Worm (Caenorhabditis elegans): ENCODE results near the gene Y94H6A.5.

Y94H6A.5 gene

DNA sequence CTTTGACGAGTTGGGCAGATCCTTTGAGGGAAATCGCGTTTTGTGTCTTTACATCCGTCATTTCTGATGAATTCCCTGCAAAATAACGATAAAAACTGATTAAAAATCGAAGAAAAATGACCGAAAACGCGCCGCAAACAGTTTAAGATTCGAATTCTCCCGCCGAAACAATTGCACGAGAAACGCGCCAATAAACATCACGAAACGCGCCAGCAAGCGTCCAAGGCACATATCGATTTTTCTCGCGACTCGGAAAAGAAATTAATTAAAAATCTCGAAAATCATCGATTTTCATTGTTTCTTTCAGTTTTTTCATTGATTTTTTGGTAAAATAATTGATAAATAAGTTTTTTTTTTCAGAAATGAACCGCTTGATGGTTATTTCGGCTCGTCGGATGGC is 62.8 kb downstream of the Y94H6A.5 start, which contains the start of the genes mdf-2 and nduv-3 (continued):
- peak; percentile 52 for TF ChIP-seq tbp1 (GFP tag; optimal IDR thresholded peaks at IDR 0.05)
- peak in 2 of 3 experiments; percentile 64 to 88 for TF ChIP-seq lin-35 (GFP tag; optimal IDR thresholded peaks at IDR 0.05)
- TF ChIP-seq ekl-4 (GFP tag; IDR thresholded peaks at IDR 0.05), result peak; percentile 52; the same call in 1 of the 2 replicates
- peak; percentile 46; the same call in 1 of the 2 replicates for TF ChIP-seq hmg-1.2 (GFP tag; IDR thresholded peaks at IDR 0.05)
- peak; percentile 88 for TF ChIP-seq madf-6 (GFP tag; IDR thresholded peaks at IDR 0.05)
- no peak for TF ChIP-seq F39B2.1 (GFP tag; IDR thresholded peaks at IDR 0.05)
- no peak for TF ChIP-seq F10E7.11 (tag; optimal IDR thresholded peaks at IDR 0.05)
- TF ChIP-seq C17E4.6 (GFP tag; IDR thresholded peaks at IDR 0.05), result peak; percentile 49; the same call in 1 of the 2 replicates
- TF ChIP-seq F33H1.4 (GFP tag; IDR thresholded peaks at IDR 0.05), result peak; percentile 70
- 0 out of 2 replicates have a peak, but pooled peaks have one; percentile 25 for TF ChIP-seq zfh-2 (GFP tag; conservative IDR thresholded peaks at IDR 0.05)

DNA sequence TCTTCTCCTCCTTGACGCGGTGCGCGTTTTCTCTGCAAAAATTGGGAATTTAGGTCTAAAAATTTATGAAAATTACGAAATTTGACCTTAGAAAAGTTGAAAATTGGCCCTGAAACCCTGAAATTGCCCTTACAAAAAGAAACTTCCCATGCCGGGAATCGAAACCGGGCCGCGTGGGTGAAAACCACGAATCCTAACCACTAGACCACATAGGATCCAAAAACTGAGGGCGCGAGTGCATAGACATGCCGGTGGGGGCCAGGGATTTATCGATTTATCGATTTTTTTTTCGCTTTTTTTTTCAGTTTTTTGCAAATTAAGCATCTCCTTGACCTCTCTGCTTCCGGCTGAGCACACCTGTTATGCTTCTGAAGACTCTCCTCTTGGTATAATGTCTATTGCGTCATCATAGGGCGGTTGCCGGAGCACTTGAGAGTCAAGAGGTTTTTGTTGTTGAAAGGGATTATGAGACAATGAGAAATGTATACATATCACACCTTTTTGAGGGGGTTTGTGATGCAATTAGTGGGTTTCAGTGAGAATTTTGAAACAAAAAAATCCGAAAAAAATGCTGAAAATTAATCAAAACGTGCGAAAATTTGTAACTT is 64.0 kb downstream of the Y94H6A.5 start:
- TF ChIP-seq nfyb-1 (GFP tag; IDR thresholded peaks at IDR 0.05) (peak; percentile 91), lag-1 (GFP tag; IDR thresholded peaks at IDR 0.05) (no peak), somi-1 (GFP tag; optimal IDR thresholded peaks at IDR 0.05) (no peak), nhr-27 (tag; optimal IDR thresholded peaks at IDR 0.05) (no peak), lin-54 (GFP tag; optimal IDR thresholded peaks at IDR 0.05) (peak; percentile 61), fkh-3 (tag; optimal IDR thresholded peaks at IDR 0.05) (peak; percentile 21), nfya-2 (GFP tag; IDR thresholded peaks at IDR 0.05) (no peak), xnd-1 (tag; optimal IDR thresholded peaks at IDR 0.05) (no peak), bed-1 (GFP tag; IDR thresholded peaks at IDR 0.05) (no peak), dpl-1 (GFP tag; optimal IDR thresholded peaks at IDR 0.05) (no peak), attf-5 (GFP tag; optimal IDR thresholded peaks at IDR 0.05) (peak; percentile 54), hrde-1 (tag; optimal IDR thresholded peaks at IDR 0.05; ENCODE audit: borderline replicate concordance) (no peak), ztf-25 (GFP tag; IDR thresholded peaks at IDR 0.05) (no peak), T07F8.4 (tag; optimal IDR thresholded peaks at IDR 0.05) (peak; percentile 17), tbx-9 (tag; optimal IDR thresholded peaks at IDR 0.05; ENCODE audit: borderline replicate concordance) (no peak), lin-26 (GFP tag; IDR thresholded peaks at IDR 0.05) (peak; percentile 83), F10E7.11 (tag; optimal IDR thresholded peaks at IDR 0.05) (no peak), atf-7 (tag; optimal IDR thresholded peaks at IDR 0.05) (no peak), F55B11.4 (tag; optimal IDR thresholded peaks at IDR 0.05; ENCODE audit: borderline replicate concordance, insufficient read depth) (no peak), cebp-1 (GFP tag; IDR thresholded peaks at IDR 0.05) (no peak), cebp-1 (tag; optimal IDR thresholded peaks at IDR 0.05) (peak; percentile 77), snpc-4 (GFP tag; optimal IDR thresholded peaks at IDR 0.05) (no peak), snpc-4 (tag; optimal IDR thresholded peaks at IDR 0.05) (peak in 3 of 4 experiments; percentile 9 to 54 (median 10)), ekl-4 (GFP tag; IDR thresholded peaks at IDR 0.05) (peak; percentile 65), rec-8 (tag; optimal IDR thresholded peaks at IDR 0.05) (no peak), rcor-1 (GFP tag; IDR thresholded peaks at IDR 0.05) (no peak), egrh-3 (GFP tag; IDR thresholded peaks at IDR 0.05) (no peak), hmg-1.2 (GFP tag; IDR thresholded peaks at IDR 0.05) (peak; percentile 60), ztf-28 (GFP tag; IDR thresholded peaks at IDR 0.05) (no peak), attf-3 (GFP tag; conservative IDR thresholded peaks at IDR 0.05) (peak; percentile 56; the same call in 1 of the 2 replicates), dpff-1 (tag; optimal IDR thresholded peaks at IDR 0.05) (no peak), D2030.7 (GFP tag; IDR thresholded peaks at IDR 0.05) (peak; percentile 43; the same call in 1 of the 2 replicates), aptf-3 (GFP tag; IDR thresholded peaks at IDR 0.05) (no peak), pbrm-1 (GFP tag; IDR thresholded peaks at IDR 0.05) (0 out of 2 replicates have a peak, but pooled peaks have one; percentile 8), hsf-1 (GFP tag; IDR thresholded peaks at IDR 0.05) (0 out of 2 replicates have a peak, but pooled peaks have one; percentile 32), ceh-27 (GFP tag; optimal IDR thresholded peaks at IDR 0.05) (no peak), ztf-6 (GFP tag; IDR thresholded peaks at IDR 0.05) (no peak), ets-4 (GFP tag; optimal IDR thresholded peaks at IDR 0.05) (no peak), efl-1 (GFP tag; optimal IDR thresholded peaks at IDR 0.05) (no peak)

Data from whole organism, young adult.